Worm (Caenorhabditis elegans): ENCODE data around the gene ZK1248.15.

Gene ZK1248.15

ce11 chrII:5797348-5797977 is 40.9 kb downstream of the ZK1248.15 start, which contains the start of the genes msp-63 and msp-142:
TSS of gene msp-63 (minus strand) at chrII:5797448.
TSS of gene msp-142 (plus strand) at chrII:5797927.
- no peak for TF ChIP-seq rcor-1 (GFP tag; IDR thresholded peaks at IDR 0.05)
- TF ChIP-seq gei-17 (GFP tag; optimal IDR thresholded peaks at IDR 0.05) = no peak
- no peak for TF ChIP-seq cebp-2 (GFP tag; IDR thresholded peaks at IDR 0.05)
- no peak for TF ChIP-seq lin-26 (GFP tag; IDR thresholded peaks at IDR 0.05)
- no peak for TF ChIP-seq C06A6.2 (GFP tag; conservative IDR thresholded peaks at IDR 0.05)
- TF ChIP-seq T26A5.8 (tag; optimal IDR thresholded peaks at IDR 0.05) = no peak
- no peak for TF ChIP-seq F10E7.11 (tag; optimal IDR thresholded peaks at IDR 0.05)
- no peak for TF ChIP-seq rec-8 (tag; optimal IDR thresholded peaks at IDR 0.05)
- no peak for TF ChIP-seq T07F8.4 (tag; optimal IDR thresholded peaks at IDR 0.05)
- TF ChIP-seq lin-54 (GFP tag; optimal IDR thresholded peaks at IDR 0.05) = no peak

ce11 chrII:5794195-5794594 is 44.2 kb downstream of the ZK1248.15 start, which contains the start of gene acdh-8:
TSS of gene acdh-8 (plus strand) at chrII:5794495.
- TF ChIP-seq madf-6 (GFP tag; IDR thresholded peaks at IDR 0.05) = no peak
- no peak for TF ChIP-seq nfyb-1 (GFP tag; IDR thresholded peaks at IDR 0.05)
- TF ChIP-seq mcd-1 (GFP tag; IDR thresholded peaks at IDR 0.05) = no peak
- TF ChIP-seq egl-18 (GFP tag; IDR thresholded peaks at IDR 0.05) = no peak
- TF ChIP-seq unc-62 (GFP tag; optimal IDR thresholded peaks at IDR 0.05) = no peak

- no peak for TF ChIP-seq lag-1 (GFP tag; IDR thresholded peaks at IDR 0.05)
These were observed 45.9 kb downstream of the ZK1248.15 start, which contains the start of gene K05F1.14 for ce11 chrII:5792490-5792889. TSS of gene K05F1.14 (minus strand) at chrII:5792590.

- TF ChIP-seq snpc-4 (GFP tag; optimal IDR thresholded peaks at IDR 0.05) = no peak
- no peak for TF ChIP-seq snpc-4 (tag; optimal IDR thresholded peaks at IDR 0.05)
- no peak for TF ChIP-seq ekl-4 (GFP tag; IDR thresholded peaks at IDR 0.05)
- no peak for TF ChIP-seq ceh-27 (GFP tag; optimal IDR thresholded peaks at IDR 0.05)
- TF ChIP-seq ceh-91 (GFP tag; IDR thresholded peaks at IDR 0.05) = no peak
- TF ChIP-seq egrh-3 (GFP tag; IDR thresholded peaks at IDR 0.05) = no peak
- no peak for TF ChIP-seq ZK185.1 (tag; optimal IDR thresholded peaks at IDR 0.05; ENCODE audit: poor library complexity, severe bottlenecking)
- TF ChIP-seq pbrm-1 (GFP tag; IDR thresholded peaks at IDR 0.05) = no peak
- no peak for TF ChIP-seq hsf-1 (GFP tag; IDR thresholded peaks at IDR 0.05)
- TF ChIP-seq repo-1 (tag; optimal IDR thresholded peaks at IDR 0.05) = no peak
- no peak for TF ChIP-seq ztf-3 (GFP tag; optimal IDR thresholded peaks at IDR 0.05)
- TF ChIP-seq snpc-3.4 (tag; optimal IDR thresholded peaks at IDR 0.05) = no peak
- no peak for TF ChIP-seq ztf-25 (GFP tag; IDR thresholded peaks at IDR 0.05)
- no peak for TF ChIP-seq ztf-28 (GFP tag; IDR thresholded peaks at IDR 0.05)
- no peak for TF ChIP-seq unc-130 (GFP tag; optimal IDR thresholded peaks at IDR 0.05)
- no peak for TF ChIP-seq bed-1 (GFP tag; IDR thresholded peaks at IDR 0.05)
- no peak for TF ChIP-seq lag-1 (GFP tag; IDR thresholded peaks at IDR 0.05)
- no peak for TF ChIP-seq snpc-1.3 (tag; optimal IDR thresholded peaks at IDR 0.05; ENCODE audit: insufficient read depth)
- no peak for TF ChIP-seq ceh-58 (GFP tag; IDR thresholded peaks at IDR 0.05)
These were observed 48.0 kb downstream of the ZK1248.15 start, which contains the start of gene lect-2 for ce11 chrII:5790313-5790773. TSS of gene lect-2 (plus strand) at chrII:5790723.
